Worm (Caenorhabditis elegans) whole organism, L1 larva: Measurements from ENCODE around the gene F46E10.3.

ENCODE experiments used
- C04F5.9 ChIP-seq: sonication (generic microtip); optimal IDR thresholded peaks from 2 replicates; lab custom pipeline; 2016; ENCODE audit warnings: missing genetic modification characterization, missing compliant biosample characterization
- F16B12.6 ChIP-seq: fragments of 150-350 bp; optimal IDR thresholded peaks from 2 replicates; lab custom pipeline; 2014; ENCODE audit warnings: missing biosample characterization, missing genetic modification characterization
- Y116A8C.19 ChIP-seq: sonication (generic microtip); optimal IDR thresholded peaks from 2 replicates; lab custom pipeline; 2016; ENCODE audit warnings: missing compliant biosample characterization, missing genetic modification characterization, borderline replicate concordance
- alr-1 ChIP-seq: fragments of 200-800 bp; sonication (Bioruptor generic); optimal IDR thresholded peaks from 2 replicates; lab custom pipeline; 2018; ENCODE audit warnings: borderline replicate concordance, mild to moderate bottlenecking, missing genetic modification characterization, missing compliant biosample characterization
- blmp-1 ChIP-seq: fragments of 150-350 bp; optimal IDR thresholded peaks from 2 replicates; lab custom pipeline; 2014; ENCODE audit warnings: missing biosample characterization, missing genetic modification characterization
- ceh-63 ChIP-seq: fragments of 200-800 bp; sonication (Bioruptor generic); optimal IDR thresholded peaks from 2 replicates; lab custom pipeline; 2018; ENCODE audit warnings: mild to moderate bottlenecking, missing genetic modification characterization, missing compliant biosample characterization
- ceh-8 ChIP-seq: fragments of 200-800 bp; sonication (Bioruptor generic); optimal IDR thresholded peaks from 2 replicates; lab custom pipeline; 2018; ENCODE audit warnings: mild to moderate bottlenecking, missing genetic modification characterization, moderate library complexity, missing compliant biosample characterization
- ceh-88 ChIP-seq: fragments of 200-800 bp; sonication (Bioruptor generic); IDR thresholded peaks from 2 replicates; pipeline ENCODE4 v1.3.6; 2022; ENCODE audit warnings: missing genetic modification characterization, missing compliant biosample characterization
- dpl-1 ChIP-seq, 3 experiments: fragments of 150-350 bp in 2 of 3; sonication (generic microtip) in 1 of 3; optimal IDR thresholded peaks; 2 replicates each; lab custom pipeline; 2014 to 2017; ENCODE audit warnings: missing biosample characterization in 3 of 3, missing genetic modification characterization in 3 of 3, missing genetic modification reagents in 3 of 3
- efl-1 ChIP-seq, 4 experiments: fragments of 150-350 bp; optimal IDR thresholded peaks in 3 of 4; peaks in 1 of 4; 1 replicate in 1 of 4; 2 replicates in 3 of 4; lab custom pipeline; 2014; ENCODE audit warnings: missing biosample characterization in 2 of 4, missing genetic modification characterization in 2 of 4, missing genetic modification reagents in 2 of 4
- egl-13 ChIP-seq: sonication (generic microtip); optimal IDR thresholded peaks from 2 replicates; lab custom pipeline; 2016; ENCODE audit warnings: missing genotype, missing genetic modification reagents, missing genetic modification characterization, missing compliant biosample characterization
- egl-27 ChIP-seq, 2 experiments: fragments of 150-350 bp in 1 of 2; sonication (generic microtip); optimal IDR thresholded peaks; 3 replicates each; lab custom pipeline; 2017 to 2018; ENCODE audit warnings: missing biosample characterization in 2 of 2, missing genetic modification characterization in 2 of 2, missing genetic modification reagents in 2 of 2
- fkh-4 ChIP-seq: sonication (generic microtip); optimal IDR thresholded peaks from 2 replicates; lab custom pipeline; 2016; ENCODE audit warnings: missing compliant biosample characterization, missing genetic modification characterization, borderline replicate concordance
- fos-1 ChIP-seq: fragments of 150-350 bp; optimal IDR thresholded peaks from 2 replicates; lab custom pipeline; 2014; ENCODE audit warnings: missing biosample characterization, missing genetic modification characterization
- grh-1 ChIP-seq: fragments of 200-800 bp; sonication (Bioruptor generic); IDR thresholded peaks from 2 replicates; pipeline ENCODE4 v1.3.6; 2022; ENCODE audit warnings: missing genetic modification reagents, missing genetic modification characterization, missing compliant biosample characterization
- irx-1 ChIP-seq: sonication (generic microtip); optimal IDR thresholded peaks from 2 replicates; lab custom pipeline; 2016; ENCODE audit warnings: missing genetic modification characterization, missing compliant biosample characterization
- isw-1 ChIP-seq: fragments of 200-800 bp; sonication (Bioruptor generic); IDR thresholded peaks from 2 replicates; pipeline ENCODE4 v1.3.6; 2022; ENCODE audit warnings: missing genetic modification characterization, missing compliant biosample characterization
- lin-13 ChIP-seq: fragments of 150-350 bp; optimal IDR thresholded peaks from 2 replicates; lab custom pipeline; 2014; ENCODE audit warnings: missing biosample characterization, missing genetic modification reagents, missing genetic modification characterization
- lsy-2 ChIP-seq, 2 experiments: fragments of 150-350 bp; optimal IDR thresholded peaks; 2 replicates each; lab custom pipeline; 2014; ENCODE audit warnings: missing biosample characterization in 2 of 2, missing genetic modification characterization in 2 of 2
- mdl-1 ChIP-seq, 2 experiments: fragments of 150-350 bp; optimal IDR thresholded peaks; 2 replicates each; lab custom pipeline; 2014 to 2017; ENCODE audit warnings: missing biosample characterization in 2 of 2, missing genetic modification characterization in 2 of 2, inconsistent platforms in 1 of 2
- nhr-11 ChIP-seq: fragments of 150-350 bp; optimal IDR thresholded peaks from 2 replicates; lab custom pipeline; 2014; ENCODE audit warnings: missing biosample characterization, missing genetic modification characterization
- nhr-90 ChIP-seq: sonication (generic microtip); optimal IDR thresholded peaks from 2 replicates; lab custom pipeline; 2016; ENCODE audit warnings: mild to moderate bottlenecking, missing genetic modification characterization, missing compliant biosample characterization; ENCODE audit not compliant: poor library complexity
- pax-3 ChIP-seq: fragments of 200-800 bp; sonication (Bioruptor generic); optimal IDR thresholded peaks from 2 replicates; lab custom pipeline; 2018; ENCODE audit warnings: mild to moderate bottlenecking, missing genetic modification characterization, moderate library complexity, missing compliant biosample characterization
- pqm-1 ChIP-seq: sonication (generic microtip); optimal IDR thresholded peaks from 3 replicates; lab custom pipeline; 2017; ENCODE audit warnings: missing biosample characterization, missing genetic modification characterization
- rnt-1 ChIP-seq: sonication (generic microtip); optimal IDR thresholded peaks from 2 replicates; lab custom pipeline; 2016; ENCODE audit warnings: mild to moderate bottlenecking, missing genetic modification characterization, moderate library complexity, missing compliant biosample characterization
- skn-1 ChIP-seq: fragments of 150-350 bp; optimal IDR thresholded peaks from 2 replicates; lab custom pipeline; 2014; ENCODE audit warnings: missing biosample characterization, missing genetic modification characterization
- snpc-4 ChIP-seq: fragments of 150-350 bp; optimal IDR thresholded peaks from 2 replicates; lab custom pipeline; 2014; ENCODE audit warnings: missing biosample characterization, missing genetic modification characterization
- sox-4 ChIP-seq: sonication (generic microtip); optimal IDR thresholded peaks from 2 replicates; lab custom pipeline; 2016; ENCODE audit warnings: missing genetic modification characterization, missing compliant biosample characterization
- sup-37 ChIP-seq: fragments of 200-800 bp; sonication (Bioruptor generic); optimal IDR thresholded peaks from 2 replicates; lab custom pipeline; 2018; ENCODE audit warnings: mild to moderate bottlenecking, missing genetic modification characterization, missing compliant biosample characterization
- unc-130 ChIP-seq: fragments of 150-350 bp; optimal IDR thresholded peaks from 2 replicates; lab custom pipeline; 2017; ENCODE audit warnings: missing biosample characterization, missing genetic modification characterization, inconsistent platforms
- unc-30 ChIP-seq: sonication (generic microtip); optimal IDR thresholded peaks from 2 replicates; lab custom pipeline; 2017; ENCODE audit warnings: missing biosample characterization, missing genetic modification characterization
- vab-15 ChIP-seq: sonication (generic microtip); optimal IDR thresholded peaks from 2 replicates; lab custom pipeline; 2017; ENCODE audit warnings: missing genotype, mild to moderate bottlenecking, missing genetic modification characterization, missing compliant biosample characterization
- zag-1 ChIP-seq: fragments of 150-350 bp; optimal IDR thresholded peaks from 2 replicates; lab custom pipeline; 2014; ENCODE audit warnings: missing biosample characterization, missing genetic modification characterization
- zip-4 ChIP-seq: fragments of 200-800 bp; sonication (Bioruptor generic); optimal IDR thresholded peaks from 2 replicates; lab custom pipeline; 2018; ENCODE audit warnings: mild to moderate bottlenecking, missing genetic modification characterization, moderate library complexity, missing compliant biosample characterization
- ztf-11 ChIP-seq, 2 experiments: sonication (generic microtip); optimal IDR thresholded peaks; 2 replicates each; lab custom pipeline; 2016 to 2017; ENCODE audit warnings: missing genetic modification characterization in 2 of 2, missing biosample characterization in 1 of 2, missing compliant biosample characterization in 1 of 2
- ztf-4 ChIP-seq: fragments of 150-350 bp; optimal IDR thresholded peaks from 2 replicates; lab custom pipeline; 2014; ENCODE audit warnings: missing biosample characterization, missing genetic modification characterization

The F46E10.3 gene

DNA sequence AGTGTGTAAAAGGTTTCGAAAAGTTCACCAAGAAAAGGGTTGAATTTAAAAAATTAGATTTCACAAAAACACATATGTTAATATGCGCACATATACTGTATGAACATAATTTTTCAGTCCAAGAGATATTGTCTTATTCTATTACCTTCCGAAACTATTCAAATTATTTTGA lies at the start of gene F46E10.3:
Gene F46E10.3 (plus strand): TSS at position 73 of the 172 bp plus-strand sequence.
- TF ChIP-seq fos-1 (tag; lab: Kevin White, UChicago) (no peak), efl-1 (optimal IDR thresholded peaks at IDR 0.05; lab: Kevin White, UChicago) (no peak), efl-1 (GFP tag; optimal IDR thresholded peaks at IDR 0.05 in 1 of 2; lab: Kevin White, UChicago) (peak in 1 of 2 experiments; percentile 75)

DNA sequence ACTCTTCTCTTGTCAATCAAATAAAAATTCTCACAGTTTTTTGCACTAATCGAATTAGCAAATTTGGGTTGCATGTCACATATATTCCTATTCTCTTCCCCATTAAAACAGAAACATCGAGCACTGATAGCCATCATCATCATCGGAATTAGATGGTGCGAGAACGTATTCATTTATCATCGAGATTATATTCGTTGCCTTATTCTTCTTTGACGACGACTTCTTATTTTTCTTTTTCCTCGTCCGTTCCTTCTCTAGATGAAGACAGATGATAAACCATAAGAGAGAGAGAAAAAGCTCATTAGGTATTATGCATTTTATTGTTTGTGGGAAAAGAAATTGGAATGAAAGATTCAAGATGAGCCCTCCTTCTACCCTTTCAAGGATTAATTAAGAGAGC lies 46.9 kb upstream of the F46E10.3 start:
- TF ChIP-seq unc-30 (tag; lab: Kevin White, UChicago): no peak
- no peak for TF ChIP-seq irx-1
- TF ChIP-seq ztf-11 (tag; optimal IDR thresholded peaks at IDR 0.05; lab: Kevin White, UChicago): no peak
- no peak for TF ChIP-seq isw-1
- no peak for TF ChIP-seq lin-13 (GFP tag; lab: Kevin White, UChicago)
- no peak for TF ChIP-seq mdl-1 (tag; optimal IDR thresholded peaks at IDR 0.05; lab: Kevin White, UChicago)
- TF ChIP-seq egl-13 (tag; lab: Kevin White, UChicago): no peak
- TF ChIP-seq vab-15: no peak
- no peak for TF ChIP-seq sup-37 (GFP tag; lab: Kevin White, UChicago)
- no peak for TF ChIP-seq nhr-90 (tag; lab: Kevin White, UChicago)
- TF ChIP-seq zag-1 (tag; lab: Kevin White, UChicago): no peak
- TF ChIP-seq pax-3: no peak
- TF ChIP-seq F16B12.6 (tag; lab: Kevin White, UChicago): no peak
- no peak for TF ChIP-seq nhr-11 (tag; lab: Kevin White, UChicago)
- TF ChIP-seq zip-4 (GFP tag; lab: Kevin White, UChicago): no peak
- TF ChIP-seq skn-1 (tag; lab: Kevin White, UChicago): no peak
- no peak for TF ChIP-seq Y116A8C.19 (tag; lab: Kevin White, UChicago)
- TF ChIP-seq, all 84 proteins: peak for 0

DNA sequence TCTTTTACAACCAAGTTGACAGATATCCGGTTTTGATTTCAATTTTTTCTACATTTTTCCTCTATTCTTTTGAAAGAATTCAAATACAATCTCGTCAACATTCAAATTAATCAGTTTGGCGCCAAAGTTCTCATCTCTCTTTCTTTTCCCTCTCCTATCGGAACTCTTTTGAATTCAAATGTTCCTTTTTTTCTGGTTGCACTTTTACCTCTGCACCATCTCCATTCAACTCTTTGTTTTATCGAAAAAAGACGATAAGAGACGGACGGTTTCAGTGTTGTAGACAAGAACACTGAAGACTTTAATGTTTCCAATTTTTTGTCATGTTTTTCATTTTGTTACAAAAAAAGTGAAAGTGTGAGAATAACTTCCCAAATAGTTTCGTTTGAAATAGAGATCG lies 42.1 kb upstream of the F46E10.3 start:
- no peak for TF ChIP-seq sup-37 (GFP tag; lab: Kevin White, UChicago)
- no peak for TF ChIP-seq lsy-2 (tag; optimal IDR thresholded peaks at IDR 0.05; lab: Kevin White, UChicago)
- no peak for TF ChIP-seq ceh-8 (GFP tag; lab: Kevin White, UChicago)
- TF ChIP-seq unc-130 (tag; lab: Kevin White, UChicago): no peak
- TF ChIP-seq zip-4 (GFP tag; lab: Kevin White, UChicago): no peak
- no peak for TF ChIP-seq snpc-4
- TF ChIP-seq dpl-1 (GFP tag; optimal IDR thresholded peaks at IDR 0.05; lab: Kevin White, UChicago): peak in 1 of 3 experiments; percentile 14
- TF ChIP-seq grh-1 (GFP tag; lab: Robert Waterston, UW): no peak
- TF ChIP-seq egl-13 (tag; lab: Kevin White, UChicago): no peak
- peak in 1 of 2 experiments; percentile 0 for TF ChIP-seq efl-1 (optimal IDR thresholded peaks at IDR 0.05; lab: Kevin White, UChicago)
- peak; percentile 23 to 83 for TF ChIP-seq efl-1 (GFP tag; optimal IDR thresholded peaks at IDR 0.05 in 1 of 2; lab: Kevin White, UChicago)
- no peak for TF ChIP-seq C04F5.9 (tag; lab: Kevin White, UChicago)
- TF ChIP-seq blmp-1 (tag; lab: Kevin White, UChicago): peak; percentile 13
- no peak for TF ChIP-seq ceh-63 (GFP tag; lab: Kevin White, UChicago)
- no peak for TF ChIP-seq sox-4 (tag; lab: Kevin White, UChicago)
- TF ChIP-seq ceh-88 (GFP tag; lab: Robert Waterston, UW): no peak
- no peak for TF ChIP-seq fkh-4 (tag; lab: Kevin White, UChicago)
- no peak for TF ChIP-seq ztf-11 (tag; optimal IDR thresholded peaks at IDR 0.05; lab: Kevin White, UChicago)
- TF ChIP-seq alr-1: no peak
- no peak for TF ChIP-seq egl-27 (tag; optimal IDR thresholded peaks at IDR 0.05; lab: Kevin White, UChicago)

DNA sequence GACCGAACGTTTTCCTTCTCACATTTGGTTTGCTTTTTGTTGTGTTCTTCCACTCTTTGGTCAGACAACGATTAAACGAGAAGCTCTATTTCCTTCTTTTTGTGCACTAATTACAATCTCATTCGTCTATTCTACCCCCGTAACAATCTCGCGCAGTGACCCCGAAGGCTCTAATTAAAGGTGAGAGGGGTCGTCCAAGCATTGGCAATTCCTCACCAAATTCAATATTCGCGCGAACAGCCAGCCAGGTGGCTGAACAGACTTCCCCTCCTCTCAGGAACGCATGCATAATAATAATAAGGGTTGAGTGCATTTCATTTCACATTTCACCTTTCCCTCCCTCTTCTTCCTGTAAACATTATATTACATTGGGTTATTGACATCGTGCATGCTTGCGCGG lies 33.0 kb upstream of the F46E10.3 start:
- TF ChIP-seq F16B12.6 (tag; lab: Kevin White, UChicago) (no peak), fos-1 (tag; lab: Kevin White, UChicago) (no peak), ztf-4 (no peak), rnt-1 (no peak), fkh-4 (tag; lab: Kevin White, UChicago) (no peak), pqm-1 (no peak)
